Fruit fly (Drosophila melanogaster): ENCODE results near the gene FoxK.

Gene FoxK

dm6 chr3L:11125636-11126532 lies 5.3 kb upstream of the FoxK start:
- TF ChIP-seq noc (tag; optimal IDR thresholded peaks at IDR 0.05): peak; percentile 49

DNA sequence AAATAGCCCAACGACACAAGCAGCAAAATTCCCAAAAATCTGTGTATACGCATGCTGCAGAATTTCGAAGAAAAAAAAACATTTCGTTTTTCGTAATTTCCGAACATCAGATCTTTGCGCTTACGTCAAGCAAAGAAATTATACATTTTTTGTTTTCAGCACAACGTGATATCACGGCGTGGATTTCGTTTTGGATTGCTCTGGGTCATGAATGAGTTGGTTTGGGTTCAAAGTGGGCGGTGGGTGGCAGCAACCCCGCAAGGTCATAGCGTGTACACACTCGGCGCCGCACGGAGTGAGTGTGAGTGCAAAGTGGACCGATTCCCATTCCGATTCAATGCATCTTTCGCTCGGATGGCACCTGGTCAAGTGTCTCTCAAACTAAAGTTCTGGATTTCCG lies 4.3 kb upstream of the FoxK start:
- no peak for TF ChIP-seq noc (tag; optimal IDR thresholded peaks at IDR 0.05)

dm6 chr3L:11124439-11124838 lies 3.9 kb upstream of the FoxK start:
- TF ChIP-seq noc (tag; optimal IDR thresholded peaks at IDR 0.05): no peak

dm6 chr3L:11123598-11124284 lies 3.2 kb upstream of the FoxK start:
- TF ChIP-seq noc (tag; optimal IDR thresholded peaks at IDR 0.05): no peak

- peak; percentile 22 for TF ChIP-seq noc (tag; optimal IDR thresholded peaks at IDR 0.05)
Observed at dm6 chr3L:11123088-11123487, 2.5 kb upstream of the FoxK start, which contains the start of the genes Ufd1 and NaPi-III. Ufd1 (minus strand) TSS chr3L:11123216. NaPi-III (plus strand) TSS chr3L:11123348.

dm6 chr3L:11119901-11120418 lies 623 bp downstream of the FoxK start:
- peak; percentile 8 for TF ChIP-seq noc (tag; optimal IDR thresholded peaks at IDR 0.05)

DNA sequence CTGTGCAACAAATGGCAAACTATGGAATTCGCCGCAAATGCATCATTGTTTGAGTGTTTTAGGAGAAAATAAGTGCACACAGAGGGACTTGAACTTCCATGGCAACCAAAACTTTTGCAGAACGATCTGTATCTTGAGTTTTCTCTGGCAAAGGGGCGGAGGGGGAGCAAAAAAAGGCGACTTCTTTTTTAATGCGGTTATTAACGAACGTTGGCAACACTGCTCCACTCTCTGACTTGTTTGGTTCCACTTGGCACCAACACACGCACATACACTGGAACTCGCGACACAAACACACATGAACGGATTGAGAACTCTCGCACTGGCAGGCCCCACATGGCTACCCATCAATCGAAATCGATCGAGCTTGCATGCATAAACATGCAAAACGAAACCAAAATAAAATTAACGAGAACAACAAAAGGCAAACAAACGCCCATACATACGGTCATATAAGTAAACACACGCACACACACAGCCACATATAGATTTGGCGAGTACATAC lies 1.1 kb downstream of the FoxK start:
- TF ChIP-seq noc (tag; optimal IDR thresholded peaks at IDR 0.05): no peak

DNA sequence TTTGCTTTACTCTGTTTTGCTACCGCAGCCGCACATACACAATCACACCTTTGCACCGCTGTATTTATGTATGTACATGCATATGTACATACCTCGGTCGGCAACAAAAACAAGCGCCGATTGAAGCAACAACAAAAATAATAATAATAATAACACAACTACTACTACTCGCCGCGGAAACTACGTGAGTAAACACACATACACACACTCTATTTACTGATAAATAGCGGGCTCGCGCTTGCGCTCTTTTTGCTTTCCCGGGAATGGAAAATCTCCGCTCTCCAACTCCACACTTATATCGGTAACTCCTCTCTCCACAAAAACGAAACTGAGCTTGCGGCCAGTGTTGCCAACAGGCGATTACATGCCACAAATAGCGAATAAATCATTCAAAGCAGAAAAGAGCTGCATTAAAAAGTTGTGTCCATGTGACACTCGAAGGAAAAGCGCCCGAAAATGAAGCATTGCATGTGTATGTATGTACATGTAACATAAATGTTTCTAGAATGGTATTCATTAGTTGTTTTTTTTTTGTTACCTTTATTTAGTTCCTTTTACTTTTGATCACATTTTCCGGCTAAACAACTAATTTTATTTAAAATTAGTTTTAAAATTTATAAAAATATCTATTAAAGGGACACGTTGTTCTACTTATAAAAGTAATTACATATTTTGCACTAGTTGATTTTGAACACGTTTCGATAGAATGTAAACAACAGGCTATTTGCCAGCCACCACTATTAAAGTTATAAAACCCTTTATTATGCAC lies 1.8 kb downstream of the FoxK start:
- TF ChIP-seq noc (tag; optimal IDR thresholded peaks at IDR 0.05): peak; percentile 38

- TF ChIP-seq noc (tag; optimal IDR thresholded peaks at IDR 0.05): no peak
Observed at dm6 chr3L:11117733-11118132, 2.9 kb downstream of the FoxK start.

dm6 chr3L:11113198-11114197 lies 7.1 kb downstream of the FoxK start, which contains the start of gene Sod1:
Sod1 (minus strand) TSS chr3L:11113740.
- TF ChIP-seq noc (tag; optimal IDR thresholded peaks at IDR 0.05): peak; percentile 44

dm6 chr3L:11112427-11112826 lies 8.2 kb downstream of the FoxK start:
- TF ChIP-seq noc (tag; optimal IDR thresholded peaks at IDR 0.05): no peak

dm6 chr3L:11109454-11109853 lies 11.1 kb downstream of the FoxK start, which contains the start of the genes CG34012 and emei:
CG34012 (minus strand) TSS chr3L:11109505.
emei (plus strand) TSS chr3L:11109690.
- no peak for TF ChIP-seq noc (tag; optimal IDR thresholded peaks at IDR 0.05)

dm6 chr3L:11107935-11108334 lies 12.6 kb downstream of the FoxK start, which contains the start of gene CG12522:
CG12522 (plus strand) TSS chr3L:11108235.
- no peak for TF ChIP-seq noc (tag; optimal IDR thresholded peaks at IDR 0.05)

- no peak for TF ChIP-seq noc (tag; optimal IDR thresholded peaks at IDR 0.05)
Observed at dm6 chr3L:11107432-11107831, 13.2 kb downstream of the FoxK start, which contains the start of gene CG32073. CG32073 (minus strand) TSS chr3L:11107582.
